Worm (Caenorhabditis elegans) whole organism, mixed stage, embryonic: ENCODE results near the gene srg-46.

Source experiments
- M03D4.4 ChIP-seq: sonication (generic microtip); optimal IDR thresholded peaks from 2 replicates; lab custom pipeline; 2017; ENCODE audit warnings: mild to moderate bottlenecking, missing genetic modification characterization, missing compliant biosample characterization
- ceh-43 ChIP-seq: fragments of 200-800 bp; sonication (Bioruptor generic); optimal IDR thresholded peaks from 2 replicates; lab custom pipeline; 2018; ENCODE audit warnings: mild to moderate bottlenecking, missing genetic modification characterization, moderate library complexity, missing compliant biosample characterization
- ceh-83 ChIP-seq: fragments of 200-800 bp; sonication (Bioruptor generic); optimal IDR thresholded peaks from 2 replicates; lab custom pipeline; 2018; ENCODE audit warnings: mild to moderate bottlenecking, missing genetic modification characterization, missing compliant biosample characterization
- ces-1 ChIP-seq: fragments of 150-350 bp; optimal IDR thresholded peaks from 2 replicates; lab custom pipeline; 2014; ENCODE audit warnings: missing biosample characterization, missing genetic modification reagents, missing genetic modification characterization
- cnd-1 ChIP-seq: fragments of 200-800 bp; sonication (Bioruptor generic); optimal IDR thresholded peaks from 2 replicates; lab custom pipeline; 2018; ENCODE audit warnings: mild to moderate bottlenecking, missing genetic modification characterization, missing compliant biosample characterization
- elt-1 ChIP-seq: sonication (generic microtip); optimal IDR thresholded peaks from 2 replicates; lab custom pipeline; 2017; ENCODE audit warnings: missing genetic modification characterization, mild to moderate bottlenecking, missing compliant biosample characterization, antibody characterized with exemption, moderate library complexity, borderline replicate concordance; ENCODE audit not compliant: insufficient read depth
- elt-3 ChIP-seq: fragments of 150-350 bp; optimal IDR thresholded peaks from 2 replicates; lab custom pipeline; 2014; ENCODE audit warnings: missing biosample characterization, missing genetic modification characterization
- flh-1 ChIP-seq: fragments of 200-800 bp; sonication (Bioruptor generic); optimal IDR thresholded peaks from 2 replicates; lab custom pipeline; 2018; ENCODE audit warnings: mild to moderate bottlenecking, missing genetic modification characterization, moderate library complexity, missing compliant biosample characterization
- ham-2 ChIP-seq: fragments of 200-800 bp; sonication (Bioruptor generic); optimal IDR thresholded peaks from 2 replicates; lab custom pipeline; 2018; ENCODE audit warnings: mild to moderate bottlenecking, missing genetic modification characterization, missing compliant biosample characterization
- hlh-1 ChIP-seq: fragments of 150-350 bp; optimal IDR thresholded peaks from 2 replicates; lab custom pipeline; 2014; ENCODE audit warnings: missing biosample characterization, missing genetic modification reagents, missing genetic modification characterization
- lin-13 ChIP-seq: fragments of 150-350 bp; optimal IDR thresholded peaks from 2 replicates; lab custom pipeline; 2014; ENCODE audit warnings: missing biosample characterization, missing genetic modification characterization
- lin-32 ChIP-seq: fragments of 200-800 bp; sonication (Bioruptor generic); optimal IDR thresholded peaks from 2 replicates; lab custom pipeline; 2018; ENCODE audit warnings: mild to moderate bottlenecking, missing genetic modification characterization, missing compliant biosample characterization
- lsy-2 ChIP-seq: fragments of 150-350 bp; optimal IDR thresholded peaks from 2 replicates; lab custom pipeline; 2014; ENCODE audit warnings: missing biosample characterization, missing genetic modification characterization
- mep-1 ChIP-seq: fragments of 150-350 bp; optimal IDR thresholded peaks from 2 replicates; lab custom pipeline; 2017; ENCODE audit warnings: missing biosample characterization, missing genetic modification reagents, missing genetic modification characterization, inconsistent platforms
- mls-2 ChIP-seq: sonication (generic microtip); optimal IDR thresholded peaks from 2 replicates; lab custom pipeline; 2016; ENCODE audit warnings: mild to moderate bottlenecking, missing genetic modification characterization, moderate library complexity, missing compliant biosample characterization
- nhr-12 ChIP-seq: fragments of 150-350 bp; optimal IDR thresholded peaks from 2 replicates; lab custom pipeline; 2014; ENCODE audit warnings: missing biosample characterization, missing genetic modification characterization
- nhr-2 ChIP-seq: fragments of 150-350 bp; optimal IDR thresholded peaks from 2 replicates; lab custom pipeline; 2014; ENCODE audit warnings: missing biosample characterization, missing genetic modification characterization
- nhr-237 ChIP-seq: fragments of 150-350 bp; optimal IDR thresholded peaks from 2 replicates; lab custom pipeline; 2014; ENCODE audit warnings: missing biosample characterization, missing genetic modification characterization
- pha-4 ChIP-seq: fragments of 150-350 bp; optimal IDR thresholded peaks from 2 replicates; lab custom pipeline; 2018; ENCODE audit warnings: missing biosample characterization, missing genetic modification reagents, missing genetic modification characterization
- sem-2 ChIP-seq: fragments of 200-800 bp; sonication (Bioruptor generic); optimal IDR thresholded peaks from 2 replicates; lab custom pipeline; 2018; ENCODE audit warnings: mild to moderate bottlenecking, missing genetic modification characterization, missing compliant biosample characterization
- snpc-4 ChIP-seq: fragments of 150-350 bp; optimal IDR thresholded peaks from 2 replicates; lab custom pipeline; 2014; ENCODE audit warnings: missing biosample characterization, missing genetic modification characterization
- tbx-8 ChIP-seq: fragments of 200-800 bp; sonication (Bioruptor generic); optimal IDR thresholded peaks from 2 replicates; lab custom pipeline; 2018; ENCODE audit warnings: mild to moderate bottlenecking, missing genetic modification characterization, moderate library complexity, missing compliant biosample characterization
- unc-120 ChIP-seq: sonication (generic microtip); optimal IDR thresholded peaks from 2 replicates; lab custom pipeline; 2017; ENCODE audit warnings: missing genetic modification characterization, missing compliant biosample characterization; ENCODE audit not compliant: poor library complexity, severe bottlenecking
- unc-39 ChIP-seq: fragments of 150-350 bp; optimal IDR thresholded peaks from 2 replicates; lab custom pipeline; 2014; ENCODE audit warnings: missing biosample characterization, missing genetic modification characterization
- unc-62 ChIP-seq: fragments of 150-350 bp; optimal IDR thresholded peaks from 2 replicates; lab custom pipeline; 2014; ENCODE audit warnings: missing biosample characterization, missing genetic modification reagents, missing genetic modification characterization
- zip-8 ChIP-seq: fragments of 150-350 bp; optimal IDR thresholded peaks from 2 replicates; lab custom pipeline; 2014; ENCODE audit warnings: missing biosample characterization, missing genetic modification characterization

srg-46 gene

DNA sequence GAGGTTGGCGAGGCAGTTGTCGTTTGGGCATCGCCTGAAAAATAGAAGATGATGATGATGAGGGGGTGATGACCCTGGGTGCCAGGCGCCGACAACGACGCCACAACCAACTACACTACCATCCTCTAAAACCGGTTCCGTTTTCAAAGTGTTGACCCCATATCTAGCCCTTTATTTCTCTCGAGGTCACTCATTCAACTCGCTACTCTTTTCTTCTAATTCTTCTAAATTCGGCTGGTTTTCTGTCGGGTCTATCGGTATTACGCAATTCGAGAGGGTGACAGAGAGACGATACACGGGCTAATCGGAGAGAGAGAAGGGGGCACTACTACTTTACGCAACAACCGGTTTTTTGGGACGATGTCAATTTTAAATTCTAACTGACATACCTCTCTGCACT, 7.8 kb downstream of the srg-46 start:
- TF ChIP-seq unc-62 (peak; percentile 7), nhr-2 (tag; lab: Kevin White, UChicago) (peak; percentile 20), zip-8 (peak; percentile 86), ces-1 (GFP tag; lab: Kevin White, UChicago) (no peak)

DNA sequence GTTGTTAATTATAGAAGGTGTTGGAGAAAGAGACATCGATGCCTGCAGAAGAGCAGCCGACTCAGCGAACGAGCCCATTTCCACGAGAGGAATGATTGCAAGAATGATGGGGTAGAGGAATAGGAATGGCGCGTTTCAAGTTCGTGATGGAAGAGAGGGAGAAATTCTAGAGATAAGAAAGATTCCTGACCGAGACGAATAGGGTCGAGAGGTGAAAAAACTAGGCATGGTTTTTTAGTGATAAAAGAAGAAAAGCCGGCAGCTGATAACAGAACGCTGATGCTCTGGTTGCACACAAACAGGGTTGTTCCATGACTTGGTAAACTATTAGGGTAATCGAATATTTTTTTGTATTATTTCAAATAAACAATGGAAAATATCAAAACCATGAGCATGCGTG, 9.3 kb downstream of the srg-46 start:
- no peak for TF ChIP-seq ham-2 (GFP tag; lab: Kevin White, UChicago)

- no peak for TF ChIP-seq lin-13 (tag; lab: Kevin White, UChicago)
- no peak for TF ChIP-seq nhr-12 (tag; lab: Kevin White, UChicago)
- no peak for TF ChIP-seq lin-32 (GFP tag; lab: Kevin White, UChicago)
- no peak for TF ChIP-seq ham-2 (GFP tag; lab: Kevin White, UChicago)
- TF ChIP-seq elt-1 = no peak
- TF ChIP-seq hlh-1 (tag; lab: Kevin White, UChicago) = no peak
- no peak for TF ChIP-seq unc-120 (tag; lab: Kevin White, UChicago)
Measured at ce11 chrV:13373643-13374042, 10.1 kb downstream of the srg-46 start.

DNA sequence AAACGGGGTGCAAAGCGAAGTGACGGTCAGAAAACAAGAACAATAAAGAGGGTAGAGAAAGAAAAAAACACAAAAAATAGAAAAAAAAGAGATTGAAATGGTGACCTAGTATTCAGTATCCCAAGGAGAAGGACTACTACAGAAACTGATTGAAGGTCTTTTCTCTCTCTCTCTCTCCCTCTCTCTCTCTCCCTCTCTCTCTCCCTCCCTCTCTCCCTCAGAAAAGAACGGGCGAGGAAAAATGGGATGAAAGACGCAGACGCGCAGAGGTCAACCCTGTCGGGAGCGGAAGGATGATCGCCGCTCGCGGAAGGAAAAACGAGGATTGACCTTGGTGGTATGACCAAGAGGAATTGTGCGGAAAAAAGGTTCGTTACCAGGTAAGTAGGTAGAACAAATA, 11.0 kb downstream of the srg-46 start:
- TF ChIP-seq nhr-237 (tag; lab: Kevin White, UChicago) = no peak
- TF ChIP-seq ceh-43 (GFP tag; lab: Kevin White, UChicago) = no peak
- no peak for TF ChIP-seq M03D4.4 (tag; lab: Kevin White, UChicago)
- peak; percentile 43 for TF ChIP-seq unc-120 (tag; lab: Kevin White, UChicago)
- TF ChIP-seq, all 35 proteins: peak for 1

DNA sequence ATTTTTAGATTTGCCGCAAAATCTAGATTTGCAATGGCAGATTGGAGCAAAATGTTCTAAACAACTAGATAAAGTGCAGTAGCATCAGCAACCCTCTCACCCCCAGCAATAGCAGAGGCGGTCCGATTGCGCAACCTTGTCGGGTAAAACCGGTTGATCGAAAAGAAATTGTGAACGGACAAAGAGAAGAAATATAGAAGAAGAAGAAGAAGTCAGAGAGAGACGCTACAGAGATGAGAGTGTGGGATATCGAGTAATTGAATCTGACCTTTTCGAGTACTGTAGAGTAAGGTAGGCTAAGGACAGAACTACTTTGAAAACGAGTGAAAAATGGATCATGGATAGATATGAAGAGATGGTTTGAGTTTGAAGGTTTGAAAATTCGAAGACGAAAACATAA, 12.3 kb downstream of the srg-46 start:
- TF ChIP-seq zip-8 (peak; percentile 62), lin-32 (GFP tag; lab: Kevin White, UChicago) (no peak), flh-1 (no peak), snpc-4 (tag; lab: Kevin White, UChicago) (no peak)

ce11 chrV:13377130-13377529, 13.6 kb downstream of the srg-46 start:
- TF ChIP-seq hlh-1 (tag; lab: Kevin White, UChicago) (no peak), nhr-12 (tag; lab: Kevin White, UChicago) (no peak), M03D4.4 (tag; lab: Kevin White, UChicago) (no peak), lsy-2 (tag; lab: Kevin White, UChicago) (no peak), mep-1 (tag; lab: Kevin White, UChicago) (no peak), ceh-43 (GFP tag; lab: Kevin White, UChicago) (no peak), flh-1 (no peak), snpc-4 (tag; lab: Kevin White, UChicago) (no peak), pha-4 (tag; lab: Kevin White, UChicago) (no peak), ceh-83 (GFP tag; lab: Kevin White, UChicago) (no peak), unc-120 (tag; lab: Kevin White, UChicago) (no peak), elt-3 (tag; lab: Kevin White, UChicago) (no peak), mls-2 (tag; lab: Kevin White, UChicago) (no peak), zip-8 (no peak), lin-13 (tag; lab: Kevin White, UChicago) (no peak), sem-2 (no peak), unc-39 (tag; lab: Kevin White, UChicago) (no peak), unc-62 (no peak)

DNA sequence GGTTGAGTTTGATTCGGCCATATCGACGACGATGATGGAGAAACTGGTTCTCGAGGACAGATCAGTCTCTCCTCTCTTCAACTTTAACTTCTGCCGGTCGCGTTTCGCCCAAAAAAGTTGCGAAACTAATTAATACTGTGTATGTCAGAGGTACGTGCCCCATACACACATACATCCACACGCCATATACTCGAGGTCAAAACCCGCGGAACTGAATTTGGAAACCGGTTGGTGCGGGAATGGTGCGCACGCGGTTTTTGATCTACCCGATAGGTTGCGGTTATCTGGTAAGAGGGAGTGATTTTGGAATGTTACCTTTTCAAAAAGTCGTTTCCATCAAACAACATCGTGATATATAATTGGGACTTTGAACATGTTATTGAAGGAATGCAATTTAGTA, 16.7 kb downstream of the srg-46 start, which contains the start of gene ifbp-1:
ifbp-1 (minus strand) TSS at position 85 of the 400 bp plus-strand sequence.
- TF ChIP-seq elt-1 (no peak), nhr-2 (tag; lab: Kevin White, UChicago) (no peak), tbx-8 (GFP tag; lab: Kevin White, UChicago) (no peak), cnd-1 (tag; lab: Kevin White, UChicago) (no peak), unc-39 (tag; lab: Kevin White, UChicago) (no peak)
- TF ChIP-seq, all 35 proteins: peak for 0
